Fruit fly (Drosophila melanogaster) whole organism, wandering third instar larva: ENCODE measurements around the gene CG17199.

Experiments
- CG32264 ChIP-seq: fragments of 200-800 bp; sonication (Bioruptor generic); optimal IDR thresholded peaks from 2 replicates; lab custom pipeline; 2016; ENCODE audit warnings: missing biosample characterization, missing genetic modification characterization
- Hnf4 ChIP-seq: fragments of 200-800 bp; sonication (Bioruptor generic); optimal IDR thresholded peaks from 2 replicates; lab custom pipeline; 2016; ENCODE audit warnings: missing biosample characterization, mild to moderate bottlenecking, missing genetic modification characterization
- Hr83 ChIP-seq: fragments of 200-300 bp; sonication (Bioruptor generic); optimal IDR thresholded peaks from 2 replicates; lab custom pipeline; 2016; ENCODE audit warnings: missing biosample characterization, mild to moderate bottlenecking, missing genetic modification characterization, moderate library complexity; ENCODE audit not compliant: poor library complexity, severe bottlenecking
- Myc ChIP-seq: fragments of >200 bp; optimal IDR thresholded peaks from 2 replicates; lab custom pipeline; 2017
- jim ChIP-seq: fragments of 175-275, 200-325 bp; sonication (Bioruptor generic); optimal IDR thresholded peaks from 2 replicates; lab custom pipeline; 2016; ENCODE audit warnings: missing biosample characterization, mild to moderate bottlenecking, missing genetic modification characterization
- sv ChIP-seq: fragments of 200-800 bp; sonication (Bioruptor generic); optimal IDR thresholded peaks from 3 replicates; lab custom pipeline; 2016; ENCODE audit warnings: missing biosample characterization, missing genetic modification characterization

- TF ChIP-seq sv (GFP tag; lab: Kevin White, UChicago) (no peak), Myc (lab: Kevin White, UChicago) (peak; percentile 60), Hnf4 (GFP tag; lab: Kevin White, UChicago) (no peak), CG32264 (no peak), Hr83 (GFP tag; lab: Kevin White, UChicago) (peak; percentile 23), jim (GFP tag; lab: Kevin White, UChicago) (no peak)
These were observed 42.9 kb upstream of the CG17199 start, which contains the start of gene cic for dm6 chr3R:20252443-20252913.
